Worm (Caenorhabditis elegans) whole organism, young adult: Measurements from ENCODE around the gene E02C12.6.

Experiments
- Y95B8A.8 ChIP-seq: fragments of 200-800 bp; sonication (Bioruptor generic); IDR thresholded peaks from 2 replicates; pipeline ENCODE4 v1.3.6; 2022; ENCODE audit warnings: missing genetic modification reagents, missing genetic modification characterization, missing compliant biosample characterization
- ama-1 ChIP-seq, 3 experiments: fragments of 150-350 bp in 1 of 3; sonication (generic microtip) in 2 of 3; optimal IDR thresholded peaks; 2 replicates each; lab custom pipeline; 2014 to 2018; ENCODE audit warnings: missing biosample characterization in 2 of 3, missing genetic modification characterization in 2 of 3, missing genetic modification reagents in 2 of 3
- chd-7 ChIP-seq: sonication (generic microtip); optimal IDR thresholded peaks from 2 replicates; lab custom pipeline; 2016; ENCODE audit warnings: mild to moderate bottlenecking, missing genetic modification characterization, moderate library complexity, missing compliant biosample characterization
- dpff-1 ChIP-seq: sonication (generic microtip); optimal IDR thresholded peaks from 2 replicates; lab custom pipeline; 2017; ENCODE audit warnings: mild to moderate bottlenecking, missing genetic modification characterization, missing compliant biosample characterization
- dpl-1 ChIP-seq: fragments of 150-350 bp; optimal IDR thresholded peaks from 2 replicates; lab custom pipeline; 2014; ENCODE audit warnings: missing biosample characterization, missing genetic modification reagents, missing genetic modification characterization
- hsf-1 ChIP-seq: fragments of 200-800 bp; sonication (Bioruptor generic); IDR thresholded peaks from 2 replicates; pipeline ENCODE4 v1.3.6; 2022; ENCODE audit warnings: missing genetic modification reagents, missing genetic modification characterization, missing compliant biosample characterization
- lin-40 ChIP-seq: sonication (generic microtip); optimal IDR thresholded peaks from 2 replicates; lab custom pipeline; 2016; ENCODE audit warnings: missing genetic modification characterization, mild to moderate bottlenecking, missing compliant biosample characterization, missing genotype, missing genetic modification reagents
- nhr-90 ChIP-seq: sonication (generic microtip); optimal IDR thresholded peaks from 2 replicates; lab custom pipeline; 2016; ENCODE audit warnings: missing genotype, mild to moderate bottlenecking, missing genetic modification characterization, missing compliant biosample characterization
- repo-1 ChIP-seq: sonication (generic microtip); optimal IDR thresholded peaks from 2 replicates; lab custom pipeline; 2017; ENCODE audit warnings: mild to moderate bottlenecking, missing genetic modification characterization, missing compliant biosample characterization

DNA sequence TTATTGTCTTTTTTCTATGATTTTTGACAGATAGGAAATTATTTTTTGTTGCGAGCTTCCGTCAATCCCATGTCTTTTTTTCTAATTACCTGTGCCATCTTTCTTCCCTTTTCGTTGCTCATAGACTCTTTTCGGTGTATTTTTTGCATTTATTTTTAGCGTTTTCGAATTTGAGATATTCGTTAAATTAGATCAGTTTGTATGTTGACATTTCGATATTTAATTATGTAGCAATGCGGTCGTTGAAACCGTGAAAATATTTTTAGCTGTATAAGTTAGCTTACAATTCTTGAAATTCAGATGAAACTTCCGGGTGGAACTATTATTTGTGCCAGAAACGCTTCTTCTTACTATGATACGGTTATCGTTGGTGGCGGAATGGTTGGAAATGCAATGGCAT, 34.4 kb downstream of the E02C12.6 start, which contains the start of gene coq-6:
- TF ChIP-seq nhr-90 (no peak), dpff-1 (tag; lab: Kevin White, UChicago) (no peak), repo-1 (tag; lab: Kevin White, UChicago) (no peak), hsf-1 (GFP tag; lab: Robert Waterston, UW) (no peak), dpl-1 (no peak), Y95B8A.8 (no peak), ama-1 (optimal IDR thresholded peaks at IDR 0.05; lab: Kevin White, UChicago) (no peak), ama-1 (GFP tag; optimal IDR thresholded peaks at IDR 0.05; lab: Kevin White, UChicago) (no peak), lin-40 (tag; lab: Kevin White, UChicago) (no peak), chd-7 (tag; lab: Kevin White, UChicago) (no peak)
